Worm (Caenorhabditis elegans) whole organism, L4/young adult: ENCODE measurements around the gene F28A10.8.
"Not testable (repeated sequence)": the region's sequence is repeated elsewhere in the genome, so short reads cannot be mapped to it uniquely, and the experiment has no call there.

Source experiments
- W03F9.2 ChIP-seq: fragments of 150-350 bp; optimal IDR thresholded peaks from 2 replicates; lab custom pipeline; 2014; ENCODE audit warnings: missing biosample characterization, missing genetic modification characterization
- dao-5 ChIP-seq: sonication (generic microtip); optimal IDR thresholded peaks from 2 replicates; lab custom pipeline; 2016; ENCODE audit warnings: missing genotype, missing genetic modification characterization, moderate library complexity, missing compliant biosample characterization
- him-1 ChIP-seq: sonication (generic microtip); optimal IDR thresholded peaks from 2 replicates; lab custom pipeline; 2016; ENCODE audit warnings: missing genotype, missing genetic modification reagents, missing genetic modification characterization, missing compliant biosample characterization

Gene F28A10.8

ce11 chrII:838414-838813 is at the start of gene F28A10.8:
TSS of gene F28A10.8 (minus strand) at chrII:838514.
- no peak for TF ChIP-seq dao-5 (tag; lab: Kevin White, UChicago)
- TF ChIP-seq W03F9.2 (tag; lab: Kevin White, UChicago): no peak
- TF ChIP-seq him-1 (tag; lab: Kevin White, UChicago): no peak

- no peak for TF ChIP-seq him-1 (tag; lab: Kevin White, UChicago)
- TF ChIP-seq W03F9.2 (tag; lab: Kevin White, UChicago): no peak
- TF ChIP-seq dao-5 (tag; lab: Kevin White, UChicago): no peak
Measured at ce11 chrII:888024-888423, 49.7 kb upstream of the F28A10.8 start, which contains the start of gene T07D3.4. TSS of gene T07D3.4 (plus strand) at chrII:888309.

- no peak for TF ChIP-seq W03F9.2 (tag; lab: Kevin White, UChicago)
- TF ChIP-seq him-1 (tag; lab: Kevin White, UChicago): no peak
- TF ChIP-seq dao-5 (tag; lab: Kevin White, UChicago): no peak
Measured at ce11 chrII:884204-884603, 45.9 kb upstream of the F28A10.8 start.

ce11 chrII:880666-881226 is 42.4 kb upstream of the F28A10.8 start:
- no peak for TF ChIP-seq him-1 (tag; lab: Kevin White, UChicago)
- no peak for TF ChIP-seq W03F9.2 (tag; lab: Kevin White, UChicago)
- TF ChIP-seq dao-5 (tag; lab: Kevin White, UChicago): no peak

- TF ChIP-seq him-1 (tag; lab: Kevin White, UChicago): no peak
- no peak for TF ChIP-seq dao-5 (tag; lab: Kevin White, UChicago)
- TF ChIP-seq W03F9.2 (tag; lab: Kevin White, UChicago): no peak
Measured at ce11 chrII:875739-876138, 37.4 kb upstream of the F28A10.8 start.

ce11 chrII:872993-873787 is 34.9 kb upstream of the F28A10.8 start, which contains the start of gene alg-2:
TSS of gene alg-2 (plus strand) at chrII:873212.
- TF ChIP-seq him-1 (tag; lab: Kevin White, UChicago) (no peak), dao-5 (tag; lab: Kevin White, UChicago) (no peak), W03F9.2 (tag; lab: Kevin White, UChicago) (no peak)

- TF ChIP-seq W03F9.2 (tag; lab: Kevin White, UChicago) (no peak), dao-5 (tag; lab: Kevin White, UChicago) (no peak), him-1 (tag; lab: Kevin White, UChicago) (no peak)
Measured at ce11 chrII:869316-869715, 31.0 kb upstream of the F28A10.8 start.

- TF ChIP-seq him-1 (tag; lab: Kevin White, UChicago) (no peak), W03F9.2 (tag; lab: Kevin White, UChicago) (no peak), dao-5 (tag; lab: Kevin White, UChicago) (no peak)
Measured at ce11 chrII:868240-868864, 30.0 kb upstream of the F28A10.8 start, which contains the start of gene fbxc-51. TSS of gene fbxc-51 (plus strand) at chrII:868814.

ce11 chrII:866801-867200 is 28.5 kb upstream of the F28A10.8 start, which contains the start of gene Y46B2A.3:
TSS of gene Y46B2A.3 (minus strand) at chrII:866901.
- TF ChIP-seq W03F9.2 (tag; lab: Kevin White, UChicago) (no peak), dao-5 (tag; lab: Kevin White, UChicago) (no peak), him-1 (tag; lab: Kevin White, UChicago) (no peak)

ce11 chrII:861564-861963 is 23.2 kb upstream of the F28A10.8 start, which contains the start of gene Y46B2A.4:
TSS of gene Y46B2A.4 (plus strand) at chrII:861864.
- TF ChIP-seq him-1 (tag; lab: Kevin White, UChicago) (no peak), W03F9.2 (tag; lab: Kevin White, UChicago) (no peak), dao-5 (tag; lab: Kevin White, UChicago) (no peak)

ce11 chrII:850567-850966 is 12.3 kb upstream of the F28A10.8 start, which contains the start of gene F28A10.5:
TSS of gene F28A10.5 (minus strand) at chrII:850667.
- TF ChIP-seq him-1, W03F9.2, dao-5 (tag; lab: Kevin White, UChicago): not testable (repeated sequence)

- no peak for TF ChIP-seq W03F9.2 (tag; lab: Kevin White, UChicago)
- no peak for TF ChIP-seq dao-5 (tag; lab: Kevin White, UChicago)
- no peak for TF ChIP-seq him-1 (tag; lab: Kevin White, UChicago)
Measured at ce11 chrII:848519-848918, 10.2 kb upstream of the F28A10.8 start, which contains the start of the genes acdh-9 and F28A10.13. TSS of gene acdh-9 (minus strand) at chrII:848603. TSS of gene F28A10.13 (plus strand) at chrII:848812.

ce11 chrII:845618-846017 is 7.3 kb upstream of the F28A10.8 start, which contains the start of gene F28A10.7:
TSS of gene F28A10.7 (minus strand) at chrII:845718.
- no peak for TF ChIP-seq him-1 (tag; lab: Kevin White, UChicago)
- TF ChIP-seq W03F9.2 (tag; lab: Kevin White, UChicago): no peak
- no peak for TF ChIP-seq dao-5 (tag; lab: Kevin White, UChicago)
